Worm (Caenorhabditis elegans): Measurements from ENCODE around the gene efn-3.

DNA sequence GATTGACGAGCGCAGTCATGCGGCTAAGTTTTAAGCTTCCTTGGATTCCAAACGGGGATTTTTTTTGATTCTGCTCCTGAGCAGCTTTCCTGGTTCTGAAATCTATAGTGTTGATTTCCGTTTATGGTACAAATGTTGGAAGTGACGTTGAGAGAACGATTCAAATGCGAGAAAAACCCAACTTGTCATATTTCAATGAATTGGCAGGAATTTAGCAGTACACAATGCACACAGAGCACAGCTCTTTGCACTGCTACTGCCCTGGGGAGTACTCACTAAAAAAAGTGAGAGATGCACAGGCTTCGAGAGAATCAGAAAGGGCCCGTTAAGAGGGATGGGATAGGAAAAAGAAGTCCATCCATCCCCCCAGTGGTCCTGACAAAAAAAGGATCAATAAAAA is 23.3 kb upstream of the efn-3 start, which contains the start of gene sad-1:
- TF ChIP-seq zip-8 (tag; optimal IDR thresholded peaks at IDR 0.05) (no peak), unc-39 (tag; optimal IDR thresholded peaks at IDR 0.05) (no peak), mep-1 (tag; optimal IDR thresholded peaks at IDR 0.05) (no peak), ham-2 (GFP tag; optimal IDR thresholded peaks at IDR 0.05) (no peak), pha-4 (tag; optimal IDR thresholded peaks at IDR 0.05) (no peak), unc-62 (GFP tag; optimal IDR thresholded peaks at IDR 0.05) (no peak), bed-3 (GFP tag; optimal IDR thresholded peaks at IDR 0.05) (no peak), mab-5 (tag; optimal IDR thresholded peaks at IDR 0.05) (no peak), elt-3 (tag; optimal IDR thresholded peaks at IDR 0.05) (no peak), hlh-1 (tag; optimal IDR thresholded peaks at IDR 0.05) (no peak), sptf-1 (tag; optimal IDR thresholded peaks at IDR 0.05) (no peak), snpc-4 (tag; optimal IDR thresholded peaks at IDR 0.05) (no peak)
